Fruit fly (Drosophila melanogaster): ENCODE measurements around the gene CG43145.

DNA sequence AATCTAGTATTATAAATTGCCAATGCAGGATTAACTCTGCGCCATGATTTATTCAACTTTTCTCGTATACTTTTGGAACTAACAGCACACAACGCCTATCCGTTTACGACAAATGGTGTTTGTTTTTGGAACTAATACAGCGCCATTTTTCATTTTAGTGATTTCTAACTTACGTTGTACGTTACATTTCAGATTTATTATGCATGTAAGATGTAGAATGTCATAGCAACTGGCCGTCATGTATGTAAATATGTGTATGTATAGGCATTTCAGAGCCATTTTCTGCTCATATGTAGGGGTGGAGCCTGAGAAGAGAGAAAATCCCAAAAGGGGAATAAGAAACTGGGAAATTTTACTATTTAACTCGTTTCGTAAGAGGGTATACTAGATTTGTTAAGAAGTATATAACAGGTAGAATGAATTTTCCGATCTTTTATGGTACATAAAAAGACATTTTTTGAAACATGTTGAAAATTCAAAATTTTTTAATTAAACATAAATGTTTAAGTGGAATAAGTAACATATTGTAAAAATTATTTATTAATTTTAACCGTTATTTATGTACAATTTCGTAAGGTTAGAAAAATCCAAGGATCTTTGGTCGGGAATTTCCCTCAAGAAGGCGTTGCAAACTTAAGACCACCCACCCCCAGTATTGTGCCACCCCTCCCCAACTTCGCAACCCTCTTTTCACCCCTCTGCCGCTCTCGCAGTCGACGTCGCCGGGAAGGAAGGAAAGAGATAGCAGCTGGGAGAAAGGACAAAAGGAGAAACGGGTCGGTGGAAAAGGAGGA is 44.1 kb upstream of the CG43145 start:
- TF ChIP-seq CG1620 (GFP tag; optimal IDR thresholded peaks at IDR 0.05) (peak; percentile 57), CG7045 (GFP tag; optimal IDR thresholded peaks at IDR 0.05) (peak; percentile 9), CG14711 (tag; optimal IDR thresholded peaks at IDR 0.05) (no peak), ovo (GFP tag; optimal IDR thresholded peaks at IDR 0.05) (peak; percentile 58), CG33017 (tag; optimal IDR thresholded peaks at IDR 0.05) (no peak), pad (GFP tag; optimal IDR thresholded peaks at IDR 0.05) (peak; percentile 99), CG7101 (tag; optimal IDR thresholded peaks at IDR 0.05) (peak; percentile 19), cnc (optimal IDR thresholded peaks at IDR 0.05) (no peak), Crg-1 (GFP tag; optimal IDR thresholded peaks at IDR 0.05) (no peak), tj (GFP tag; optimal IDR thresholded peaks at IDR 0.05) (no peak), Hr96 (GFP tag; optimal IDR thresholded peaks at IDR 0.05) (peak; percentile 45)

Data from whole organism, adult.